Worm (Caenorhabditis elegans) whole organism, L4/young adult: ENCODE results near the gene mrck-1.

Experiments used
- W03F9.2 ChIP-seq: fragments of 150-350 bp; optimal IDR thresholded peaks from 2 replicates; lab custom pipeline; 2014; ENCODE audit warnings: missing biosample characterization, missing genetic modification characterization
- dao-5 ChIP-seq: sonication (generic microtip); optimal IDR thresholded peaks from 2 replicates; lab custom pipeline; 2016; ENCODE audit warnings: missing genotype, missing genetic modification characterization, moderate library complexity, missing compliant biosample characterization
- him-1 ChIP-seq: sonication (generic microtip); optimal IDR thresholded peaks from 2 replicates; lab custom pipeline; 2016; ENCODE audit warnings: missing genotype, missing genetic modification reagents, missing genetic modification characterization, missing compliant biosample characterization

DNA sequence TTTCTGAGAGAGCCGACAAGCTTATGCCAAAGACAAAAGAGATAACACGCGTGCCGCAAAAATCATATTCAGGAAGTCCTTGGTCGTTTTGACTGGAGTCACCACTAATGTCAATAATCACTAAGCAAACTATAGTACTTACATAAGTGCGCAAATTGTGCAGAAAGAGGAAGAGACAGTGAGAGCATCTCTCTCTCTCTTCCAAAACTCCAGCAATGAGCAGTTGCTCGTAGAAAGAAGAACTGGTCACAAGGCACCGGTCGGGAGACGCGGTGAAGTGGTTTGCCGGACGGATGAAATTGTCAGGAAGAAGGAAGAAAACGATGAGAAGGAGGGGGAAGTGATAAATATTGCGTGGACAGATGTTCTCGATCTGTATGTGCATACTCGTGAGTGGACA is 3.0 kb upstream of the mrck-1 start:
- TF ChIP-seq him-1 (tag; lab: Kevin White, UChicago) (no peak), dao-5 (no peak), W03F9.2 (tag; lab: Kevin White, UChicago) (no peak)
